Fruit fly (Drosophila melanogaster): ENCODE measurements around the gene Brd7-9.

The Brd7-9 gene

DNA sequence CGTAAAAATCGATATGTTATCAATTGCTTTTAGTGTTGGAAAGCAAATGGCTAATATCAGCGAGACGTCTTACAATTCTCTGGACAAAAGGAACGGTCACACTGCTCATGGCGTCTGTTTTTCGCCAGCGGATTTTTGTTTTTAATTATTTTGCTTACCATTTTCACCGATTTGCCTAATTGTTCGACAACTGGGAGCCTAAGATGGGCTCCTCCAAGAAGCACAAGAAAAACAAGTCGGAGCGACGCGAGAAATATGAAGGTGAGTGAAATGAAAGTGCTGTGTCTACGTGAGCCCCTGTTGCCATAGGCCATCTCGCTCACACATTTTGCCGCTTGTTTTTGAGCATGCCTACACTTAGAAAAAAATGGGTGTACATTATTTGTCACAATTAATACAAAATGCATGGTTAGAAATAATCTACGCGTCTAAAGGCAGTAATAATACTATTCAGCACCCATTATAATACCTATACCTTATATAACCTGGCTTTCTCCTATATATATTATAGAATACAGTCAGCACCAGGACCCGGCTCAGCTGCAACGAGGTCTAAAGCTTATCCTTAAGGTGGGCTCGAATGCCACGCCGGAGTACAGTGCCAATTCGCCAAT is at the start of gene Brd7-9 (continued):
- TF ChIP-seq repo (GFP tag; optimal IDR thresholded peaks at IDR 0.05) (peak; percentile 15), luna (GFP tag; optimal IDR thresholded peaks at IDR 0.05) (peak; percentile 7), crol (GFP tag; IDR thresholded peaks at IDR 0.05) (0 out of 2 replicates have a peak, but pooled peaks have one; percentile 8), nau (GFP tag; optimal IDR thresholded peaks at IDR 0.05) (peak; percentile 77), BtbVII (GFP tag; optimal IDR thresholded peaks at IDR 0.05) (peak; percentile 81), en (GFP tag; optimal IDR thresholded peaks at IDR 0.05) (peak; percentile 44), CG18011 (GFP tag; optimal IDR thresholded peaks at IDR 0.05) (peak; percentile 47), HmgZ (tag; optimal IDR thresholded peaks at IDR 0.05) (peak; percentile 74), CG2120 (GFP tag; optimal IDR thresholded peaks at IDR 0.05) (peak; percentile 77), E2f2 (GFP tag; IDR thresholded peaks at IDR 0.05) (peak; percentile 76), chif (GFP tag; optimal IDR thresholded peaks at IDR 0.05) (peak; percentile 50), eve (GFP tag; optimal IDR thresholded peaks at IDR 0.05) (no peak), Asciz (GFP tag; optimal IDR thresholded peaks at IDR 0.05) (peak; percentile 61), rib (GFP tag; IDR thresholded peaks at IDR 0.05) (peak; percentile 73), CG12071 (GFP tag; optimal IDR thresholded peaks at IDR 0.05) (peak; percentile 86), CoRest (tag; optimal IDR thresholded peaks at IDR 0.05) (peak; percentile 39), Dp (GFP tag; optimal IDR thresholded peaks at IDR 0.05) (peak; percentile 70), Neu2 (GFP tag; optimal IDR thresholded peaks at IDR 0.05; ENCODE audit: borderline replicate concordance) (no peak), CG12659 (GFP tag; optimal IDR thresholded peaks at IDR 0.05) (peak; percentile 62), dmrt99B (tag; optimal IDR thresholded peaks at IDR 0.05) (peak; percentile 79), CG9932 (GFP tag; IDR thresholded peaks at IDR 0.05) (peak; percentile 73), ind (GFP tag; optimal IDR thresholded peaks at IDR 0.05) (peak; percentile 73), CG4730 (GFP tag; IDR thresholded peaks at IDR 0.05) (peak; percentile 60), CG15696 (tag; optimal IDR thresholded peaks at IDR 0.05) (no peak), cato (GFP tag; optimal IDR thresholded peaks at IDR 0.05; ENCODE audit: borderline replicate concordance) (peak; percentile 44), Doc3 (GFP tag; IDR thresholded peaks at IDR 0.05; ENCODE audit: partially characterized antibody) (no peak), mirr (GFP tag; optimal IDR thresholded peaks at IDR 0.05) (no peak), GATAe (GFP tag; conservative IDR thresholded peaks at IDR 0.05) (no peak; the same call in 1 of the 2 replicates), CG2116 (GFP tag; optimal IDR thresholded peaks at IDR 0.05) (peak; percentile 46), CG2678 (tag; optimal IDR thresholded peaks at IDR 0.05) (peak; percentile 73), CG31441 (GFP tag; IDR thresholded peaks at IDR 0.05) (peak; percentile 64), z (GFP tag; IDR thresholded peaks at IDR 0.05) (no peak), CG12299 (tag; optimal IDR thresholded peaks at IDR 0.05) (peak; percentile 56), Hmr (GFP tag; optimal IDR thresholded peaks at IDR 0.05) (peak; percentile 73), kah (GFP tag; optimal IDR thresholded peaks at IDR 0.05) (peak; percentile 0), ac (GFP tag; optimal IDR thresholded peaks at IDR 0.05) (no peak), CG4820 (GFP tag; optimal IDR thresholded peaks at IDR 0.05) (peak; percentile 61), CG11398 (GFP tag; optimal IDR thresholded peaks at IDR 0.05) (no peak), Sry-β (GFP tag; optimal IDR thresholded peaks at IDR 0.05) (peak; percentile 10), Scr (GFP tag; IDR thresholded peaks at IDR 0.05; ENCODE audit: partially characterized antibody) (peak; percentile 50), HLH54F (GFP tag; optimal IDR thresholded peaks at IDR 0.05) (peak; percentile 8), CkIIα-i1 (GFP tag; IDR thresholded peaks at IDR 0.05) (no peak), bowl (GFP tag; IDR thresholded peaks at IDR 0.05) (peak; percentile 55), NC2α (GFP tag; optimal IDR thresholded peaks at IDR 0.05) (no peak), Myb (GFP tag; optimal IDR thresholded peaks at IDR 0.05) (no peak), sd (tag; optimal IDR thresholded peaks at IDR 0.05) (no peak), CG12104 (GFP tag; optimal IDR thresholded peaks at IDR 0.05) (peak; percentile 56), Vsx1 (GFP tag; optimal IDR thresholded peaks at IDR 0.05) (peak; percentile 56), Elba2 (GFP tag; optimal IDR thresholded peaks at IDR 0.05) (no peak), Dip3 (GFP tag; optimal IDR thresholded peaks at IDR 0.05) (peak; percentile 23)
